Worm (Caenorhabditis elegans): Measurements from ENCODE around the gene srg-28.

ce11 chrV:5319477-5319876 is 15.2 kb upstream of the srg-28 start, which contains the start of gene ceh-34:
- TF ChIP-seq mxl-2 (GFP tag; conservative IDR thresholded peaks at IDR 0.05) (no peak), lsy-2 (tag; optimal IDR thresholded peaks at IDR 0.05) (no peak), php-3 (GFP tag; IDR thresholded peaks at IDR 0.05) (no peak), zfp-3 (GFP tag; conservative IDR thresholded peaks at IDR 0.05) (no peak), ctbp-1 (GFP tag; IDR thresholded peaks at IDR 0.05) (no peak), dpl-1 (GFP tag; optimal IDR thresholded peaks at IDR 0.05) (no peak), saeg-2 (GFP tag; IDR thresholded peaks at IDR 0.05) (no peak), unc-62 (GFP tag; optimal IDR thresholded peaks at IDR 0.05 in 1 of 2) (no peak), unc-62 (tag; optimal IDR thresholded peaks at IDR 0.05) (no peak), set-16 (GFP tag; IDR thresholded peaks at IDR 0.05) (peak; percentile 42; the same call in 1 of the 2 replicates), egl-27 (tag; optimal IDR thresholded peaks at IDR 0.05) (no peak), madf-5 (GFP tag; IDR thresholded peaks at IDR 0.05) (no peak), daf-12 (tag; optimal IDR thresholded peaks at IDR 0.05) (no peak), nhr-25 (tag; optimal IDR thresholded peaks at IDR 0.05; ENCODE audit: borderline replicate concordance, insufficient read depth) (no peak), ztf-11 (tag; optimal IDR thresholded peaks at IDR 0.05) (no peak)

All from whole organism, L4 larva.